Worm (Caenorhabditis elegans) whole organism, L3 larva: ENCODE measurements around the gene egl-4.
A peak's percentile ranks its signal among the peaks of the same experiment; 100 is the strongest.

ENCODE experiments used
- R02D3.7 ChIP-seq: fragments of 150-350 bp; optimal IDR thresholded peaks from 2 replicates; lab custom pipeline; 2014; ENCODE audit warnings: missing biosample characterization, missing genetic modification characterization
- ZK546.5 ChIP-seq: sonication (generic microtip); optimal IDR thresholded peaks from 2 replicates; lab custom pipeline; 2017; ENCODE audit warnings: missing biosample characterization, missing genetic modification characterization
- ama-1 ChIP-seq: fragments of 150-350 bp; optimal IDR thresholded peaks from 2 replicates; lab custom pipeline; 2018
- ceh-82 ChIP-seq: fragments of 150-350 bp; optimal IDR thresholded peaks from 2 replicates; lab custom pipeline; 2014; ENCODE audit warnings: missing biosample characterization, missing genetic modification characterization
- ceh-9 ChIP-seq: sonication (generic microtip); optimal IDR thresholded peaks from 2 replicates; lab custom pipeline; 2018; ENCODE audit warnings: missing biosample characterization, missing genetic modification characterization
- egl-27 ChIP-seq: sonication (generic microtip); optimal IDR thresholded peaks from 4 replicates; lab custom pipeline; 2017; ENCODE audit warnings: missing biosample characterization, missing genetic modification reagents, missing genetic modification characterization
- elt-1 ChIP-seq: fragments of 150-350 bp; optimal IDR thresholded peaks from 2 replicates; lab custom pipeline; 2014; ENCODE audit warnings: missing biosample characterization, missing genetic modification characterization
- elt-2 ChIP-seq: sonication (generic microtip); optimal IDR thresholded peaks from 2 replicates; lab custom pipeline; 2016; ENCODE audit warnings: missing genetic modification reagents, mild to moderate bottlenecking, missing genetic modification characterization, missing compliant biosample characterization
- elt-3 ChIP-seq, 3 experiments: fragments of 150-350 bp in 1 of 3; sonication (generic microtip) in 2 of 3; optimal IDR thresholded peaks; 2 replicates in 2 of 3; 4 replicates in 1 of 3; lab custom pipeline; 2014 to 2017; ENCODE audit warnings: missing biosample characterization in 3 of 3, missing genetic modification characterization in 3 of 3
- eor-1 ChIP-seq, 2 experiments: fragments of 150-350 bp; optimal IDR thresholded peaks; 2 replicates each; lab custom pipeline; 2014 to 2018; ENCODE audit warnings: missing biosample characterization in 2 of 2, missing genetic modification characterization in 2 of 2
- fkh-2 ChIP-seq: fragments of 150-350 bp; optimal IDR thresholded peaks from 2 replicates; lab custom pipeline; 2014; ENCODE audit warnings: missing biosample characterization, missing genetic modification reagents, missing genetic modification characterization
- hmg-11 ChIP-seq: sonication (generic microtip); optimal IDR thresholded peaks from 2 replicates; lab custom pipeline; 2016; ENCODE audit warnings: missing genetic modification characterization, missing compliant biosample characterization
- jun-1 ChIP-seq: fragments of 150-350 bp; optimal IDR thresholded peaks from 2 replicates; lab custom pipeline; 2014; ENCODE audit warnings: missing biosample characterization, missing genetic modification reagents, missing genetic modification characterization
- lin-15B ChIP-seq: fragments of 150-350 bp; optimal IDR thresholded peaks from 2 replicates; lab custom pipeline; 2014; ENCODE audit warnings: missing biosample characterization, missing genetic modification characterization
- lin-39 ChIP-seq: fragments of 150-350 bp; optimal IDR thresholded peaks from 2 replicates; lab custom pipeline; 2018; ENCODE audit warnings: missing biosample characterization, missing genetic modification reagents, missing genetic modification characterization
- lsy-12 ChIP-seq: sonication (generic microtip); optimal IDR thresholded peaks from 2 replicates; lab custom pipeline; 2016; ENCODE audit warnings: mild to moderate bottlenecking, missing genetic modification characterization, missing compliant biosample characterization
- mdl-1 ChIP-seq: fragments of 150-350 bp; optimal IDR thresholded peaks from 2 replicates; lab custom pipeline; 2014; ENCODE audit warnings: missing biosample characterization, missing genetic modification characterization
- mml-1 ChIP-seq: fragments of 150-350 bp; sonication (generic microtip); optimal IDR thresholded peaks from 3 replicates; lab custom pipeline; 2014; ENCODE audit warnings: missing biosample characterization, missing genetic modification characterization
- nfya-1 ChIP-seq: sonication (generic microtip); optimal IDR thresholded peaks from 2 replicates; lab custom pipeline; 2017; ENCODE audit warnings: missing genetic modification characterization, mild to moderate bottlenecking, missing compliant biosample characterization, antibody characterized with exemption, moderate library complexity; ENCODE audit not compliant: insufficient read depth
- nhr-12 ChIP-seq: fragments of 150-350 bp; optimal IDR thresholded peaks from 2 replicates; lab custom pipeline; 2014; ENCODE audit warnings: missing biosample characterization, missing genetic modification characterization
- nhr-23 ChIP-seq: fragments of 150-350 bp; optimal IDR thresholded peaks from 2 replicates; lab custom pipeline; 2014; ENCODE audit warnings: missing biosample characterization, missing genetic modification reagents, missing genetic modification characterization
- nhr-237 ChIP-seq: fragments of 150-350 bp; optimal IDR thresholded peaks from 2 replicates; lab custom pipeline; 2014; ENCODE audit warnings: missing biosample characterization, missing genetic modification characterization
- nhr-25 ChIP-seq: sonication (generic microtip); optimal IDR thresholded peaks from 2 replicates; lab custom pipeline; 2017; ENCODE audit warnings: missing biosample characterization, missing genetic modification characterization
- nhr-28 ChIP-seq: fragments of 150-350 bp; optimal IDR thresholded peaks from 2 replicates; lab custom pipeline; 2014; ENCODE audit warnings: missing biosample characterization, missing genetic modification characterization
- nhr-43 ChIP-seq: sonication (generic microtip); optimal IDR thresholded peaks from 2 replicates; lab custom pipeline; 2016; ENCODE audit warnings: mild to moderate bottlenecking, missing genetic modification characterization, missing compliant biosample characterization; ENCODE audit not compliant: poor library complexity, severe bottlenecking
- nhr-67 ChIP-seq: fragments of 150-350 bp; optimal IDR thresholded peaks from 2 replicates; lab custom pipeline; 2014; ENCODE audit warnings: missing biosample characterization, missing genetic modification characterization
- nhr-76 ChIP-seq: fragments of 150-350 bp; sonication (generic microtip); optimal IDR thresholded peaks from 5 replicates; lab custom pipeline; 2014; ENCODE audit warnings: missing biosample characterization, missing genetic modification characterization
- pqm-1 ChIP-seq: fragments of 150-350 bp; optimal IDR thresholded peaks from 2 replicates; lab custom pipeline; 2017; ENCODE audit warnings: missing biosample characterization, missing genetic modification characterization, inconsistent platforms
- skn-1 ChIP-seq: fragments of 150-350 bp; optimal IDR thresholded peaks from 2 replicates; lab custom pipeline; 2014; ENCODE audit warnings: missing biosample characterization, missing genetic modification characterization
- snpc-4 ChIP-seq: fragments of 150-350 bp; optimal IDR thresholded peaks from 2 replicates; lab custom pipeline; 2014; ENCODE audit warnings: missing biosample characterization, missing genetic modification characterization
- tbx-2 ChIP-seq: sonication (generic microtip); optimal IDR thresholded peaks from 2 replicates; lab custom pipeline; 2016; ENCODE audit warnings: mild to moderate bottlenecking, missing genetic modification characterization, missing compliant biosample characterization
- unc-39 ChIP-seq: sonication (generic microtip); optimal IDR thresholded peaks from 4 replicates; lab custom pipeline; 2017; ENCODE audit warnings: missing biosample characterization, missing genetic modification characterization
- unc-62 ChIP-seq: fragments of 150-350 bp; sonication (generic microtip); optimal IDR thresholded peaks from 4 replicates; lab custom pipeline; 2014; ENCODE audit warnings: missing biosample characterization, missing genetic modification reagents, missing genetic modification characterization
- ztf-11 ChIP-seq: fragments of 150-350 bp; optimal IDR thresholded peaks from 2 replicates; lab custom pipeline; 2014; ENCODE audit warnings: missing biosample characterization, missing genetic modification characterization

Gene egl-4

DNA sequence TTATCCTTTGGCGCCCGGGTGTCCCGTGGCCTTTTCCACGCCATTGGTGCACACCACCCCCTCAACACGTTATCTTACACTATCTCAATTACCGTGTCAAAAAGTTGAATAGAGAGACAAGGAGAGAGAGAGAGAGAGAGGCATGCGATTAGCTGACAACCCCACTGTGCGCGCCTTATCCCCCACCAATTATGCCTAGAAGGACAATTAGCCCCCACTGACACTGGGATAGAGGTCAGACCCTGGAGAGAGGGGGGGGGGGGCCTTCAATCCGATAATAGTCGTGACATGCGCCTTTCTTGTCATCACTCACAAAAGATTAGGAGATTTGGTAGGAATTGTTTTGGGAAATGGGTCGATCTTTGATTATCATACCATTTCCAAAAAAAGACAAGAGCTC lies 48.3 kb downstream of the egl-4 start:
- no peak for TF ChIP-seq ceh-9 (tag; lab: Kevin White, UChicago)
- TF ChIP-seq jun-1 (tag; lab: Kevin White, UChicago): no peak
- no peak for TF ChIP-seq nhr-67 (tag; lab: Kevin White, UChicago)
- TF ChIP-seq eor-1 (tag; optimal IDR thresholded peaks at IDR 0.05; lab: Kevin White, UChicago): no peak
- TF ChIP-seq nhr-237: no peak
- no peak for TF ChIP-seq unc-62
- no peak for TF ChIP-seq skn-1 (tag; lab: Kevin White, UChicago)
- TF ChIP-seq nhr-12: no peak
- no peak for TF ChIP-seq mdl-1 (tag; lab: Kevin White, UChicago)
- no peak for TF ChIP-seq pqm-1 (tag; lab: Kevin White, UChicago)
- TF ChIP-seq fkh-2: no peak
- TF ChIP-seq egl-27: no peak
- TF ChIP-seq mml-1: no peak

DNA sequence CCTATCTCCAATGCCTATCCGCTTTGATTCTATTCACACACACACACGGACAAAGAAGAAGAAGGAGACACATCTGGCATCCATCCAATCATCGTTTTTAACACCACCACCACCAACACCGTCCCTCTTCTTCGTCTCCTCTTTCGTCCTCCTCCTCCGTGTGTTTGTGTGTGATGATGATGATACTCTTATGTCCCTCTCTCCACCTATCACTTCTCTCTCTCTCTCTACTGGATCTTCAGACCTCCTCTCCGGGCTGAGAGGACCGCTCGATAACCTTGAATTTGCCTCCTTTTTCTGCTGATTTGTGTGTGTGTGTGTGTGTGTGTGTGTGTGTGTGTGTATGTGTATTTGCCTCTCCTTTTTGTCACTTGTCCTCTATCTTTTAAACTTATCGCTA lies 53.1 kb downstream of the egl-4 start:
- TF ChIP-seq nfya-1: peak; percentile 54
- TF ChIP-seq ztf-11: no peak

DNA sequence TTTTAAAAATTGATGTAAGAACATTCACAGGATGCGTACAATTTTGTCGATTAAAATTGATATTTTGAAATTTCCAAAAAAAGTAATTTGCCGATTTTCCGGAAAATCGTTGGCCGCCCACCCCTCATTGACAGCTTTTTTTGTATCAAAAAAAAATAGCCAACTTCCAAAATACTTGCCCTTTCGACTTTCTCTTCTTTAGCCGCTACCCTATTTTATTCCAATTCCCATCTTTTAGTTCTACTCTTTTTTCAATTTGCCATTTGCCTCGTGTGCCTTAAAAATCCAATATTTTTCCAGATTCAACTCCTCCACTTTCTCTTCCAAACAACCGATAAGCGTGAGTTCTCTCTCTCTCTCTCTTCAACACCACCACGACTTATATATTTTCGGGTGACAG lies 54.2 kb downstream of the egl-4 start, which contains the start of gene egl-18:
egl-18 (plus strand) TSS at position 301 of the 400 bp plus-strand sequence.
- no peak for TF ChIP-seq egl-27

DNA sequence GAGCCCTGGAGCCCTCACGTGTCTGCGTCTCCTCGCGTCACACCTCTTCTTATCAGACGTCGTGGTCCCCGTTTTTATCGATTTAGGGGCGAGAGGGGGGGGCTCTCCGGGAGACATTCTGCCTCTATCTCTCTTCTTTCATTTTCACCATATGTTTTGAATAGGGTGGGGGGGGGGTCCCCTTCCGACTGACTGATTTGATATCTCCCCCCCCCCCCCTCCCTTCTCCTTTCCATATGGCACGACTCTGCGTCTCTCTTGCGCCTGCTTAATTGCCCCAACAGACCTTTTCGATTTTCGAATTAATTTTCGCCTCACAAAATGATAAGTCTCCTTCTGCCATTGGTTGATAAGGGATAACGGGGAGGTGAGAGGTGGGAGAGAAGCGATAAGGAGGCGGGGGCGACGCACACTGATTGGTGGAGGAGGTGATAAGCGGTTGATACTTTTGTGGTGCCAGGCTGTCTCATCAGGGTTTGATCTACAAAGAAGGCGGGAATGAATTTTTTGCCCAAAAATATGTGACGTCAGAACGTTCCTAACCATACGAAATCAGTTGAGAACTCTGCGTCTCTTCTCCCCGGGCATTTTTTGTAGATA lies 56.3 kb downstream of the egl-4 start:
- TF ChIP-seq nhr-23 (tag; lab: Kevin White, UChicago): no peak
- peak; percentile 99 for TF ChIP-seq nfya-1
- TF ChIP-seq lin-39 (tag; lab: Kevin White, UChicago): no peak
- peak; percentile 1 for TF ChIP-seq elt-2 (tag; lab: Kevin White, UChicago)

DNA sequence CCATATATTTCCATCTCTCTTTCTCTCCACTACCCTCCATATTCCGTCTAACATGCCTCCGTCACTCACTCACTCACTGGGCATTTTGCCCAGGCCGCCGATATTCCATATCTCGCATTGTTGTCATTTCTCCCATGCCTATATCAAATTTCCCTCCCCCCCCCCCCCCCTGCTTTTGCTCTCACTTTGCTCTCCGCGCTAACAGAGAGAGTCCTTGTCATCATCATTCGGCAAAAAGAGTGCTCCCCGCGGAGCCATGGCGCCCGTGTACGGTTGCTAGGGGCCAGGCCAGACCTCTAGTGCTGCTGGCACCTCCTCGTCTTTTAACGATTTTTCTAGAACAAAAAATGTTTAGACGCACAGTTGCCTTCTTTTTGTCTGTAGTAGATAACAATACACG lies 57.4 kb downstream of the egl-4 start:
- TF ChIP-seq ceh-82 (tag; lab: Kevin White, UChicago) (no peak), ZK546.5 (tag; lab: Kevin White, UChicago) (no peak), nhr-25 (tag; lab: Kevin White, UChicago) (no peak), hmg-11 (tag; lab: Kevin White, UChicago) (no peak), elt-3 (tag; optimal IDR thresholded peaks at IDR 0.05; lab: Kevin White, UChicago) (no peak), ama-1 (lab: Kevin White, UChicago) (no peak), tbx-2 (no peak), nhr-76 (tag; lab: Kevin White, UChicago) (no peak), lsy-12 (tag; lab: Kevin White, UChicago) (no peak), unc-39 (tag; lab: Kevin White, UChicago) (no peak), egl-27 (no peak), pqm-1 (tag; lab: Kevin White, UChicago) (no peak), nhr-28 (tag; lab: Kevin White, UChicago) (no peak), ztf-11 (no peak), snpc-4 (tag; lab: Kevin White, UChicago) (no peak), lin-15B (tag; lab: Kevin White, UChicago) (no peak), R02D3.7 (tag; lab: Kevin White, UChicago) (no peak)
- TF ChIP-seq, all 47 proteins: peak for 0

DNA sequence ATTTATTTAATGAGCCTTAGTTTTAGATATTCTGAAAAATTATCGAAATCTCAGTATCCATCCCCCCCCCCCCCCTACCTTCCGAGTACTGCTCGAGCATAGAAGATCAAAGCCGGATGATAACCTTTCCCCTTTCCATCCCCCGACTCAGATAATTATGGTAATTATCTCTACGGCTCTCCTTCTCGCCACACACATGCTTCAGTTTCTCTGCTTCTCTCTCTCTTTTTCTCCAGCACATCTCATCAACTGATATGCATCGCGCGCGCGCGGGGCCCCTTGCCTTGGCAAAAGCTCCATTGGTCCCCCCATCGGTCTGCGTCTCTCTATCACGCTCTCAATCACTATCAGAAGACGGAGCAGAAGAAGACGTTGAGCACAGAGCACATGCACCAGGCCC lies 58.8 kb downstream of the egl-4 start:
- TF ChIP-seq lin-39 (tag; lab: Kevin White, UChicago): peak; percentile 86
- no peak for TF ChIP-seq nhr-43 (tag; lab: Kevin White, UChicago)
- no peak for TF ChIP-seq tbx-2
- TF ChIP-seq nfya-1: peak; percentile 45
- no peak for TF ChIP-seq ceh-82 (tag; lab: Kevin White, UChicago)
- TF ChIP-seq skn-1 (tag; lab: Kevin White, UChicago): no peak
- TF ChIP-seq hmg-11 (tag; lab: Kevin White, UChicago): no peak
- TF ChIP-seq elt-1 (tag; lab: Kevin White, UChicago): peak; percentile 1
- no peak for TF ChIP-seq jun-1 (tag; lab: Kevin White, UChicago)
